Fruit fly (Drosophila melanogaster) whole organism, embryonic: ENCODE measurements around the gene CG13671.

Experiments used
- Atf6 ChIP-seq: fragments of 200-800 bp; sonication (Bioruptor generic); IDR thresholded peaks from 2 replicates; pipeline ENCODE4 v1.3.6; 2022; ENCODE audit warnings: missing biosample characterization, missing genetic modification characterization
- CG1024 ChIP-seq: fragments of 200-800 bp; sonication (Bioruptor generic); IDR thresholded peaks from 2 replicates; pipeline ENCODE4 v1.3.6; 2022; ENCODE audit warnings: missing biosample characterization, missing genetic modification characterization
- CG12299 ChIP-seq: fragments of 200-800 bp; sonication (Bioruptor generic); optimal IDR thresholded peaks from 2 replicates; lab custom pipeline; 2018; ENCODE audit warnings: missing biosample characterization, mild to moderate bottlenecking, missing genetic modification characterization
- CG13296 ChIP-seq: fragments of 200-800 bp; sonication (Bioruptor generic); optimal IDR thresholded peaks from 3 replicates; lab custom pipeline; 2018; ENCODE audit warnings: missing biosample characterization, mild to moderate bottlenecking, missing genetic modification characterization
- CG15011 ChIP-seq: fragments of 200-800 bp; sonication (Bioruptor generic); optimal IDR thresholded peaks from 3 replicates; lab custom pipeline; 2018; ENCODE audit warnings: missing biosample characterization, mild to moderate bottlenecking, missing genetic modification characterization
- CG15514 ChIP-seq: fragments of 200-800 bp; sonication (Bioruptor generic); optimal IDR thresholded peaks from 3 replicates; lab custom pipeline; 2017; ENCODE audit warnings: missing biosample characterization, missing genetic modification characterization, mild to moderate bottlenecking, moderate library complexity, missing genetic modification reagents
- CG15696 ChIP-seq: fragments of 200-800 bp; sonication (Bioruptor generic); optimal IDR thresholded peaks from 2 replicates; lab custom pipeline; 2019; ENCODE audit warnings: missing biosample characterization, mild to moderate bottlenecking, missing genetic modification characterization, moderate library complexity
- CG5245 ChIP-seq: fragments of 200-800 bp; sonication (Bioruptor generic); optimal IDR thresholded peaks from 3 replicates; lab custom pipeline; 2016; ENCODE audit warnings: missing biosample characterization, missing genetic modification characterization
- CG6689 ChIP-seq: fragments of 200-800 bp; sonication (Bioruptor generic); IDR thresholded peaks from 2 replicates; pipeline ENCODE4 v1.3.6; 2022; ENCODE audit warnings: missing biosample characterization, missing genetic modification characterization
- CG7987 ChIP-seq: fragments of 200-800 bp; sonication (Bioruptor generic); optimal IDR thresholded peaks from 2 replicates; lab custom pipeline; 2018; ENCODE audit warnings: missing biosample characterization, mild to moderate bottlenecking, missing genetic modification characterization, moderate library complexity
- CG8478 ChIP-seq: fragments of >200 bp; optimal IDR thresholded peaks from 2 replicates; lab custom pipeline; 2018
- CG8924 ChIP-seq: fragments of 200-800 bp; optimal IDR thresholded peaks from 3 replicates; lab custom pipeline; 2019; ENCODE audit warnings: missing biosample characterization, mild to moderate bottlenecking, missing genetic modification characterization, moderate library complexity
- CG8944 ChIP-seq: fragments of 200-800 bp; sonication (Bioruptor generic); optimal IDR thresholded peaks from 3 replicates; lab custom pipeline; 2016; ENCODE audit warnings: missing biosample characterization, missing genetic modification characterization
- CG9727 ChIP-seq: fragments of 200-800 bp; sonication (Bioruptor generic); optimal IDR thresholded peaks from 3 replicates; lab custom pipeline; 2017; ENCODE audit warnings: missing biosample characterization, mild to moderate bottlenecking, missing genetic modification characterization
- CHES-1-like ChIP-seq: fragments of 200-800 bp; sonication (Bioruptor generic); optimal IDR thresholded peaks from 2 replicates; lab custom pipeline; 2016; ENCODE audit warnings: missing biosample characterization, missing genetic modification characterization
- Chrac-16 ChIP-seq: fragments of 200-800 bp; sonication (Bioruptor generic); optimal IDR thresholded peaks from 3 replicates; lab custom pipeline; 2016; ENCODE audit warnings: missing biosample characterization, missing genetic modification characterization
- CrebB ChIP-seq: fragments of 200-800 bp; sonication (Bioruptor generic); optimal IDR thresholded peaks from 3 replicates; lab custom pipeline; 2018; ENCODE audit warnings: missing biosample characterization, mild to moderate bottlenecking, missing genetic modification characterization
- Dad ChIP-seq: fragments of 200-800 bp; sonication (Bioruptor generic); optimal IDR thresholded peaks from 3 replicates; lab custom pipeline; 2016; ENCODE audit warnings: missing biosample characterization, missing genetic modification characterization
- Dip3 ChIP-seq: fragments of 200-800 bp; sonication (Bioruptor generic); optimal IDR thresholded peaks from 3 replicates; lab custom pipeline; 2016; ENCODE audit warnings: missing biosample characterization, missing genetic modification characterization
- E2f1 ChIP-seq: fragments of 200-800 bp; sonication (Bioruptor generic); IDR thresholded peaks from 2 replicates; pipeline ENCODE4 v1.3.6; 2022; ENCODE audit warnings: missing biosample characterization, missing genetic modification characterization
- HLH54F ChIP-seq: fragments of 200-800 bp; sonication (Bioruptor generic); optimal IDR thresholded peaks from 3 replicates; lab custom pipeline; 2016; ENCODE audit warnings: missing biosample characterization, missing genetic modification characterization
- Jarid2 ChIP-seq: fragments of 200-800 bp; sonication (Bioruptor generic); optimal IDR thresholded peaks from 3 replicates; lab custom pipeline; 2017; ENCODE audit warnings: mild to moderate bottlenecking, missing biosample characterization, missing genetic modification reagents, missing genetic modification characterization
- Sry-β ChIP-seq: fragments of 200-800 bp; sonication (Bioruptor generic); optimal IDR thresholded peaks from 2 replicates; lab custom pipeline; 2018; ENCODE audit warnings: missing biosample characterization, mild to moderate bottlenecking, missing genetic modification characterization, moderate library complexity
- Usf ChIP-seq: fragments of 200-800 bp; sonication (Bioruptor generic); optimal IDR thresholded peaks from 2 replicates; lab custom pipeline; 2017; ENCODE audit warnings: missing genotype, missing biosample characterization, missing genetic modification characterization
- YL-1 ChIP-seq: fragments of 200-800 bp; sonication (Bioruptor generic); optimal IDR thresholded peaks from 3 replicates; lab custom pipeline; 2017; ENCODE audit warnings: missing biosample characterization, mild to moderate bottlenecking, missing genetic modification characterization
- btn ChIP-seq: fragments of 200-800 bp; sonication (Bioruptor generic); optimal IDR thresholded peaks from 2 replicates; lab custom pipeline; 2016; ENCODE audit warnings: missing biosample characterization, missing genetic modification characterization
- cato ChIP-seq: fragments of 200-800 bp; sonication (Bioruptor generic); optimal IDR thresholded peaks from 2 replicates; lab custom pipeline; 2016; ENCODE audit warnings: missing biosample characterization, missing genetic modification characterization, borderline replicate concordance
- ci ChIP-seq: fragments of 200-800 bp; sonication (Bioruptor generic); IDR thresholded peaks from 3 replicates; pipeline ENCODE4 v1.3.6; 2022; ENCODE audit warnings: missing biosample characterization, missing genetic modification characterization
- croc ChIP-seq: fragments of 200-800 bp; sonication (Bioruptor generic); conservative IDR thresholded peaks from 3 replicates; pipeline ENCODE4 v1.3.6; 2022; ENCODE audit warnings: missing biosample characterization, missing genetic modification characterization
- emc ChIP-seq: fragments of 200-800 bp; sonication (Bioruptor generic); optimal IDR thresholded peaks from 2 replicates; lab custom pipeline; 2016; ENCODE audit warnings: missing biosample characterization, missing genetic modification characterization
- fd102C ChIP-seq: fragments of 200-800 bp; sonication (Bioruptor generic); optimal IDR thresholded peaks from 2 replicates; lab custom pipeline; 2018; ENCODE audit warnings: missing biosample characterization, mild to moderate bottlenecking, missing genetic modification characterization, moderate library complexity
- fd3F ChIP-seq: fragments of 200-800 bp; sonication (Bioruptor generic); optimal IDR thresholded peaks from 2 replicates; lab custom pipeline; 2018; ENCODE audit warnings: missing biosample characterization, mild to moderate bottlenecking, missing genetic modification characterization, moderate library complexity
- fd64A ChIP-seq: fragments of 200-800 bp; sonication (Bioruptor generic); optimal IDR thresholded peaks from 3 replicates; lab custom pipeline; 2018; ENCODE audit warnings: missing biosample characterization, mild to moderate bottlenecking, missing genetic modification characterization
- fd96Cb ChIP-seq: fragments of 200-800 bp; sonication (Bioruptor generic); optimal IDR thresholded peaks from 2 replicates; lab custom pipeline; 2018; ENCODE audit warnings: missing biosample characterization, mild to moderate bottlenecking, missing genetic modification characterization, moderate library complexity
- ftz-f1 ChIP-seq: fragments of 200-800 bp; sonication (Bioruptor generic); optimal IDR thresholded peaks from 2 replicates; lab custom pipeline; 2016; ENCODE audit warnings: missing biosample characterization, missing genetic modification characterization
- fu2 ChIP-seq: fragments of 200-800 bp; sonication (Bioruptor generic); optimal IDR thresholded peaks from 2 replicates; lab custom pipeline; 2016; ENCODE audit warnings: missing biosample characterization, missing genetic modification characterization
- gcm2 ChIP-seq: fragments of 200-800 bp; sonication (Bioruptor generic); optimal IDR thresholded peaks from 2 replicates; lab custom pipeline; 2016; ENCODE audit warnings: missing biosample characterization, missing genetic modification characterization
- gfzf ChIP-seq: fragments of 200-800 bp; sonication (Bioruptor generic); optimal IDR thresholded peaks from 2 replicates; lab custom pipeline; 2016; ENCODE audit warnings: missing biosample characterization, mild to moderate bottlenecking, missing genetic modification characterization, moderate library complexity
- lov ChIP-seq, 2 experiments: fragments of 200-800 bp in 1 of 2; fragments of >200 bp in 1 of 2; sonication (Bioruptor generic) in 1 of 2; IDR thresholded peaks in 1 of 2; optimal IDR thresholded peaks in 1 of 2; 2 replicates in 1 of 2; 3 replicates in 1 of 2; pipeline versions ENCODE4 v1.3.6 to Lab custom; 2017 to 2022; ENCODE audit warnings: missing biosample characterization in 1 of 2, missing genetic modification characterization in 1 of 2
- mam ChIP-seq: fragments of 200-800 bp; sonication (Bioruptor generic); optimal IDR thresholded peaks from 3 replicates; lab custom pipeline; 2016; ENCODE audit warnings: missing biosample characterization, missing genetic modification characterization
- oc ChIP-seq: fragments of 200-800 bp; sonication (Bioruptor generic); optimal IDR thresholded peaks from 2 replicates; lab custom pipeline; 2018; ENCODE audit warnings: missing biosample characterization, mild to moderate bottlenecking, missing genetic modification characterization, moderate library complexity
- peb ChIP-seq: fragments of 200-800 bp; sonication (Bioruptor generic); IDR thresholded peaks from 2 replicates; pipeline ENCODE4 v1.3.6; 2022; ENCODE audit warnings: missing biosample characterization, missing genetic modification characterization
- ranshi ChIP-seq: fragments of 200-800 bp; sonication (Bioruptor generic); IDR thresholded peaks from 2 replicates; pipeline ENCODE4 v1.3.6; 2022; ENCODE audit warnings: missing biosample characterization, missing genetic modification characterization
- row ChIP-seq: fragments of 200-800 bp; sonication (Bioruptor generic); IDR thresholded peaks from 3 replicates; pipeline ENCODE4 v1.3.6; 2022; ENCODE audit warnings: missing biosample characterization, missing genetic modification characterization
- salm ChIP-seq: fragments of 200-800 bp; sonication (Bioruptor generic); optimal IDR thresholded peaks from 2 replicates; lab custom pipeline; 2018; ENCODE audit warnings: missing biosample characterization, mild to moderate bottlenecking, missing genetic modification characterization
- scrt ChIP-seq: fragments of 200-800 bp; sonication (Bioruptor generic); optimal IDR thresholded peaks from 2 replicates; lab custom pipeline; 2018; ENCODE audit warnings: missing biosample characterization, mild to moderate bottlenecking, missing genetic modification characterization, moderate library complexity
- sens ChIP-seq: fragments of 200-800 bp; sonication (Bioruptor generic); peaks from one replicate; lab custom pipeline; 2016; ENCODE audit warnings: missing biosample characterization, missing genetic modification characterization
- sna ChIP-seq: fragments of 200-800 bp; sonication (Bioruptor generic); IDR thresholded peaks from 2 replicates; pipeline ENCODE4 v1.3.6; 2022; ENCODE audit warnings: missing biosample characterization, missing genetic modification characterization; ENCODE audit not compliant: partially characterized antibody
- sob ChIP-seq: fragments of 200-800 bp; sonication (Bioruptor generic); IDR thresholded peaks from 2 replicates; pipeline ENCODE4 v1.3.6; 2022; ENCODE audit warnings: missing biosample characterization, missing genetic modification characterization
- stwl ChIP-seq: fragments of 200-800 bp; sonication (Bioruptor generic); optimal IDR thresholded peaks from 3 replicates; lab custom pipeline; 2018; ENCODE audit warnings: missing biosample characterization, mild to moderate bottlenecking, missing genetic modification characterization, moderate library complexity
- unc-4 ChIP-seq: fragments of 200-800 bp; sonication (Bioruptor generic); IDR thresholded peaks from 2 replicates; pipeline ENCODE4 v1.3.6; 2022; ENCODE audit warnings: missing biosample characterization, missing genetic modification characterization; ENCODE audit not compliant: partially characterized antibody

CG13671 gene

DNA sequence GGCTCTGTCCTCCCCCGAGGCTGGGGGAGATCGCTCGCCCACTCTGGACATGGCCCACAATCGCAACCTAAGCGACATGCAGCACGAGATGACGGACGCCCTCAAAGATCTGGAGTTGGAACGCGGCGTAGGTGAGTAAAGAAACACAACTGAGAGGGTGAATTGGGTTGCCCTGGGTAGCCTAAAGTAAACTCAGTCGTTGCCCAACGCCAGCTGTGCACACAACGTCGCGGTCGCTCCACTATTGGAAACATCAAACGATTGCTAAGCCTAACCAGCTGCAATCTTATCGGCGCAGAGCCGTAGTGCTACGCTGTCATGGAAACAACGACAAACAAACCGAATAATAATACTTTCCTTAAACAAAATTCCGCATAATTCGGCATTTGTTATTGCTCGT, 47.5 kb downstream of the CG13671 start (continued):
- no peak for TF ChIP-seq gfzf (GFP tag; lab: Kevin White, UChicago)
- no peak for TF ChIP-seq CG8924 (tag; lab: Kevin White, UChicago)
- TF ChIP-seq Sry-β (GFP tag; lab: Kevin White, UChicago) = no peak
- TF ChIP-seq CG13296 (GFP tag; lab: Kevin White, UChicago) = no peak
- TF ChIP-seq mam (GFP tag; lab: Kevin White, UChicago) = no peak
- TF ChIP-seq gcm2 (GFP tag; lab: Kevin White, UChicago) = no peak
- no peak for TF ChIP-seq stwl
- TF ChIP-seq CG1024 = peak; percentile 39; the same call in 1 of the 2 replicates
- TF ChIP-seq peb (GFP tag; lab: Robert Waterston, UW) = no peak
- TF ChIP-seq Dip3 = no peak
- TF ChIP-seq CrebB = peak; percentile 38
- TF ChIP-seq CG8944 (GFP tag; lab: Kevin White, UChicago) = no peak
- peak; percentile 1 for TF ChIP-seq CG7987 (GFP tag; lab: Kevin White, UChicago)
- TF ChIP-seq CG12299 (tag; lab: Kevin White, UChicago) = peak; percentile 7
- no peak for TF ChIP-seq btn (GFP tag; lab: Kevin White, UChicago)
- TF ChIP-seq croc (GFP tag; lab: Robert Waterston, UW) = no peak
- TF ChIP-seq fd3F (GFP tag; lab: Kevin White, UChicago) = peak; percentile 17
- TF ChIP-seq Atf6 = peak; percentile 40; the same call in 1 of the 2 replicates
- TF ChIP-seq CG5245 = no peak
- TF ChIP-seq CG9727 (GFP tag; lab: Kevin White, UChicago) = peak; percentile 12
- no peak for TF ChIP-seq ftz-f1 (GFP tag; lab: Kevin White, UChicago)
- TF ChIP-seq row (GFP tag; lab: Robert Waterston, UW) = no peak
- no peak for TF ChIP-seq HLH54F (GFP tag; lab: Kevin White, UChicago)
- TF ChIP-seq sob (GFP tag; lab: Robert Waterston, UW) = peak; percentile 45; the same call in 1 of the 2 replicates
- TF ChIP-seq CG15514 = peak; percentile 64
- no peak for TF ChIP-seq YL-1 (GFP tag; lab: Kevin White, UChicago)
- TF ChIP-seq E2f1 = peak; percentile 17; the same call in 1 of the 2 replicates
- no peak for TF ChIP-seq CG15011 (GFP tag; lab: Kevin White, UChicago)
- TF ChIP-seq Usf (GFP tag; lab: Kevin White, UChicago) = no peak
- peak; percentile 71; the same call in 2 of the 3 replicates for TF ChIP-seq ci (GFP tag; lab: Robert Waterston, UW)
- no peak for TF ChIP-seq Chrac-16 (GFP tag; lab: Kevin White, UChicago)
- TF ChIP-seq fd64A = peak; percentile 47
- no peak for TF ChIP-seq scrt (GFP tag; lab: Kevin White, UChicago)
- TF ChIP-seq unc-4 (GFP tag; lab: Robert Waterston, UW) = no peak
- no peak for TF ChIP-seq ranshi (GFP tag; lab: Robert Waterston, UW)
- no peak for TF ChIP-seq fu2 (GFP tag; lab: Kevin White, UChicago)
- no peak for TF ChIP-seq lov (optimal IDR thresholded peaks at IDR 0.05; lab: Kevin White, UChicago)
- 0 out of 3 replicates have a peak, but pooled peaks have one; percentile 44 for TF ChIP-seq lov (GFP tag; IDR thresholded peaks at IDR 0.05; lab: Robert Waterston, UW)
- peak; percentile 20 for TF ChIP-seq Jarid2 (GFP tag; lab: Kevin White, UChicago)
- TF ChIP-seq CHES-1-like (GFP tag; lab: Kevin White, UChicago) = no peak
- TF ChIP-seq sens (GFP tag; lab: Kevin White, UChicago) = no peak
- no peak for TF ChIP-seq emc (GFP tag; lab: Kevin White, UChicago)
- TF ChIP-seq fd96Cb (tag; lab: Kevin White, UChicago) = no peak
- TF ChIP-seq CG6689 (GFP tag; lab: Robert Waterston, UW) = no peak
- TF ChIP-seq oc = peak; percentile 23
- no peak for TF ChIP-seq fd102C (GFP tag; lab: Kevin White, UChicago)
- no peak for TF ChIP-seq CG15696 (tag; lab: Kevin White, UChicago)
- no peak for TF ChIP-seq sna (GFP tag; lab: Robert Waterston, UW)
- TF ChIP-seq Dad (GFP tag; lab: Kevin White, UChicago) = no peak
- no peak for TF ChIP-seq salm (tag; lab: Kevin White, UChicago)
- TF ChIP-seq cato (GFP tag; lab: Kevin White, UChicago) = no peak
- TF ChIP-seq CG8478 (lab: Kevin White, UChicago) = no peak
